Worm (Caenorhabditis elegans): ENCODE results near the gene ZK1320.3.

ce11 chrII:9621913-9622348, 38.3 kb downstream of the ZK1320.3 start:
- no peak for TF ChIP-seq nhr-237 (tag; optimal IDR thresholded peaks at IDR 0.05)
- TF ChIP-seq pha-4 (tag; optimal IDR thresholded peaks at IDR 0.05) = no peak
- no peak for TF ChIP-seq drap-1 (GFP tag; optimal IDR thresholded peaks at IDR 0.05)
- TF ChIP-seq mep-1 (tag; optimal IDR thresholded peaks at IDR 0.05) = no peak
- TF ChIP-seq sptf-1 (tag; optimal IDR thresholded peaks at IDR 0.05) = no peak
- no peak for TF ChIP-seq unc-39 (tag; optimal IDR thresholded peaks at IDR 0.05)
- TF ChIP-seq nhr-76 (tag; optimal IDR thresholded peaks at IDR 0.05) = no peak
- no peak for TF ChIP-seq ces-1 (GFP tag; optimal IDR thresholded peaks at IDR 0.05)
- TF ChIP-seq mab-5 (tag; optimal IDR thresholded peaks at IDR 0.05) = no peak
- no peak for TF ChIP-seq ztf-11 (tag; optimal IDR thresholded peaks at IDR 0.05)
- TF ChIP-seq flh-1 (GFP tag; optimal IDR thresholded peaks at IDR 0.05) = no peak
- TF ChIP-seq M03D4.4 (tag; optimal IDR thresholded peaks at IDR 0.05) = no peak
